Fruit fly (Drosophila melanogaster): ENCODE results near the gene CG3982.
A peak's percentile ranks its signal among the peaks of the same experiment; 100 is the strongest.

Gene CG3982

DNA sequence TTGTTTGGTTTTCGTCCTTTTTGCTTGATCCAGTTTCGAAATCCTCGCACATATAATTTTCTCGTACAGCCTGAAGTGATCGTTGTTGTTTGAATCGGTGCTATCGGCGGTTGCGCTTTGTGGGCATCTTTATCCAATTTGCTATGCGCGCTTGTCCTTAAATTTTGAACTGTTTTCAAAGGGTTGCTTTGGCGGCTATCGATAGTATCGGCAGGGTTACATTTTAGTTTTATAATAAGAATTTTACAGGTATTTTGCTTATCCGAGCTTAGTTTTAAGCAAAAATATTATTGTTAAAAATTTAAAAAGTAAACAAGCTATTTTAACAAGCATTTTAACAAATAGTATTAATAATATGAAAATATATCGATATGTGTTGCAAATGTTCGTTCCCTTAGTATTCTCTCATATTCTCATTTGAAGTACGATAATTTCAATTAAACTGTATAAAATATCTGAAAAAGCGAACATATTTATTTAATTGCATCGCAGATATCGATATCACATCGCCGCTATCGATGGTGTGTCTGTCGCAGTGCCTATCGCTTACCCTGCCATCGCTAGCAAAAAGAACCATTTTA is 50.2 kb downstream of the CG3982 start, which contains the start of the genes Klp67A and CG4452 (continued):
- no peak; the same call in 1 of the 2 replicates for TF ChIP-seq Adf1 (GFP tag; IDR thresholded peaks at IDR 0.05)
- peak; percentile 75 for TF ChIP-seq ato (GFP tag; IDR thresholded peaks at IDR 0.05; ENCODE audit: partially characterized antibody)
- peak; percentile 55 for TF ChIP-seq CG17186 (GFP tag; optimal IDR thresholded peaks at IDR 0.05)
- TF ChIP-seq CG12391 (tag; optimal IDR thresholded peaks at IDR 0.05), result peak; percentile 76
- TF ChIP-seq knrl (GFP tag; IDR thresholded peaks at IDR 0.05; ENCODE audit: partially characterized antibody), result peak; percentile 93
- TF ChIP-seq crp (GFP tag; optimal IDR thresholded peaks at IDR 0.05), result peak in 1 of 2 experiments; percentile 27
- TF ChIP-seq gsb (GFP tag; IDR thresholded peaks at IDR 0.05), result no peak
- no peak for TF ChIP-seq CG3726 (GFP tag; IDR thresholded peaks at IDR 0.05)
- peak; percentile 28 for TF ChIP-seq CG8388 (GFP tag; optimal IDR thresholded peaks at IDR 0.05)
- 0 out of 3 replicates have a peak, but pooled peaks have one; percentile 27 for TF ChIP-seq Dbx (GFP tag; IDR thresholded peaks at IDR 0.05)
- peak; percentile 17 for TF ChIP-seq CG13296 (GFP tag; optimal IDR thresholded peaks at IDR 0.05)
- peak; percentile 87 for TF ChIP-seq amos (GFP tag; IDR thresholded peaks at IDR 0.05; ENCODE audit: partially characterized antibody)
- TF ChIP-seq CG9215 (GFP tag; IDR thresholded peaks at IDR 0.05), result 0 out of 2 replicates have a peak, but pooled peaks have one; percentile 24
- TF ChIP-seq CG17385 (GFP tag; optimal IDR thresholded peaks at IDR 0.05), result peak; percentile 5
- TF ChIP-seq MBD-R2 (GFP tag; IDR thresholded peaks at IDR 0.05), result 0 out of 2 replicates have a peak, but pooled peaks have one; percentile 37
- TF ChIP-seq pan (optimal IDR thresholded peaks at IDR 0.05), result no peak
- peak in 1 of 2 experiments; percentile 5 for TF ChIP-seq pan (GFP tag; optimal IDR thresholded peaks at IDR 0.05 in 1 of 2, IDR thresholded peaks at IDR 0.05 in 1 of 2)
- TF ChIP-seq CG7928 (GFP tag; optimal IDR thresholded peaks at IDR 0.05), result peak; percentile 12
- TF ChIP-seq Lhr (GFP tag; optimal IDR thresholded peaks at IDR 0.05), result peak; percentile 67
- TF ChIP-seq nerfin-2 (GFP tag; IDR thresholded peaks at IDR 0.05; ENCODE audit: partially characterized antibody), result peak; percentile 87
- no peak for TF ChIP-seq fru (optimal IDR thresholded peaks at IDR 0.05)
- peak; percentile 70 for TF ChIP-seq CG9437 (GFP tag; optimal IDR thresholded peaks at IDR 0.05)
- peak; percentile 67 for TF ChIP-seq CG9727 (GFP tag; optimal IDR thresholded peaks at IDR 0.05)
- TF ChIP-seq CG18011 (GFP tag; optimal IDR thresholded peaks at IDR 0.05), result peak; percentile 11
- TF ChIP-seq CG2129 (GFP tag; IDR thresholded peaks at IDR 0.05; ENCODE audit: partially characterized antibody), result peak; percentile 95
- no peak for TF ChIP-seq lov (optimal IDR thresholded peaks at IDR 0.05)
- no peak for TF ChIP-seq lov (GFP tag; IDR thresholded peaks at IDR 0.05)
- TF ChIP-seq CG16813 (GFP tag; IDR thresholded peaks at IDR 0.05; ENCODE audit: partially characterized antibody), result peak; percentile 95
- TF ChIP-seq dysf (GFP tag; IDR thresholded peaks at IDR 0.05), result peak; percentile 34; the same call in 2 of the 3 replicates
- peak; percentile 54 for TF ChIP-seq CG13424 (tag; optimal IDR thresholded peaks at IDR 0.05)
- 0 out of 2 replicates have a peak, but pooled peaks have one; percentile 16 for TF ChIP-seq CG14667 (GFP tag; IDR thresholded peaks at IDR 0.05)
- peak; percentile 98 for TF ChIP-seq BEAF-32 (GFP tag; optimal IDR thresholded peaks at IDR 0.05)
- peak; percentile 85 for TF ChIP-seq CG3995 (GFP tag; optimal IDR thresholded peaks at IDR 0.05)
- 0 out of 3 replicates have a peak, but pooled peaks have one; percentile 45 for TF ChIP-seq CG2889 (GFP tag; IDR thresholded peaks at IDR 0.05)
- no peak for TF ChIP-seq CG9609 (GFP tag; optimal IDR thresholded peaks at IDR 0.05)
- TF ChIP-seq CG30020 (tag; optimal IDR thresholded peaks at IDR 0.05), result peak; percentile 79
- TF ChIP-seq CG6689 (GFP tag; IDR thresholded peaks at IDR 0.05), result peak; percentile 25; the same call in 1 of the 2 replicates
- peak; percentile 20 for TF ChIP-seq CG1603 (tag; optimal IDR thresholded peaks at IDR 0.05)
- TF ChIP-seq CG8290 (GFP tag; optimal IDR thresholded peaks at IDR 0.05), result peak; percentile 43
- peak in 1 of 2 experiments; percentile 63 for TF ChIP-seq CG8290 (tag; optimal IDR thresholded peaks at IDR 0.05)
- peak; percentile 57 for TF ChIP-seq pzg (GFP tag; optimal IDR thresholded peaks at IDR 0.05)
- peak; percentile 72 for TF ChIP-seq Dp (GFP tag; optimal IDR thresholded peaks at IDR 0.05)
- peak; percentile 27 for TF ChIP-seq B-H2 (GFP tag; optimal IDR thresholded peaks at IDR 0.05)
- peak; percentile 82 for TF ChIP-seq Sin3A (optimal IDR thresholded peaks at IDR 0.05)
- TF ChIP-seq ci (GFP tag; IDR thresholded peaks at IDR 0.05), result peak; percentile 44; the same call in 1 of the 3 replicates
- TF ChIP-seq Hsf (GFP tag; optimal IDR thresholded peaks at IDR 0.05), result peak; percentile 48
- no peak for TF ChIP-seq CHES-1-like (GFP tag; optimal IDR thresholded peaks at IDR 0.05)
- TF ChIP-seq Med (GFP tag), result peak; percentile 87
- no peak for TF ChIP-seq D (optimal IDR thresholded peaks at IDR 0.05)
- TF ChIP-seq D (GFP tag; optimal IDR thresholded peaks at IDR 0.05), result no peak

All from whole organism, embryonic.